Fruit fly (Drosophila melanogaster): ENCODE measurements around the gene Gr68a.

- no peak for TF ChIP-seq Sin3A (optimal IDR thresholded peaks at IDR 0.05)
- TF ChIP-seq insv (optimal IDR thresholded peaks at IDR 0.05): no peak
- no peak for TF ChIP-seq psq (optimal IDR thresholded peaks at IDR 0.05)
- TF ChIP-seq Myc (optimal IDR thresholded peaks at IDR 0.05): no peak
- no peak for TF ChIP-seq h (optimal IDR thresholded peaks at IDR 0.05)
- no peak for TF ChIP-seq ttk (optimal IDR thresholded peaks at IDR 0.05)
Observed at dm6 chr3L:11712839-11713238, 38.3 kb upstream of the Gr68a start.
